Worm (Caenorhabditis elegans) whole organism, L3 larva: ENCODE data around the gene W05E10.5.

Source experiments
- R02D3.7 ChIP-seq: fragments of 150-350 bp; optimal IDR thresholded peaks from 2 replicates; lab custom pipeline; 2014; ENCODE audit warnings: missing biosample characterization, missing genetic modification characterization
- aly-2 ChIP-seq: fragments of 150-350 bp; optimal IDR thresholded peaks from 2 replicates; lab custom pipeline; 2014; ENCODE audit warnings: missing biosample characterization, missing genetic modification characterization
- ceh-28 ChIP-seq: fragments of 150-350 bp; optimal IDR thresholded peaks from 2 replicates; lab custom pipeline; 2014; ENCODE audit warnings: missing biosample characterization, missing genetic modification reagents, missing genetic modification characterization
- ceh-82 ChIP-seq: fragments of 150-350 bp; optimal IDR thresholded peaks from 2 replicates; lab custom pipeline; 2014; ENCODE audit warnings: missing biosample characterization, missing genetic modification characterization
- daf-12 ChIP-seq: fragments of 150-350 bp; optimal IDR thresholded peaks from 2 replicates; lab custom pipeline; 2014; ENCODE audit warnings: missing biosample characterization, missing genetic modification reagents, missing genetic modification characterization
- egl-5 ChIP-seq: fragments of 150-350 bp; optimal IDR thresholded peaks from 2 replicates; lab custom pipeline; 2017; ENCODE audit warnings: missing biosample characterization, missing genetic modification reagents, missing genetic modification characterization, inconsistent platforms
- elt-1 ChIP-seq: fragments of 150-350 bp; optimal IDR thresholded peaks from 2 replicates; lab custom pipeline; 2014; ENCODE audit warnings: missing biosample characterization, missing genetic modification characterization
- elt-2 ChIP-seq: sonication (generic microtip); optimal IDR thresholded peaks from 2 replicates; lab custom pipeline; 2016; ENCODE audit warnings: missing genetic modification reagents, mild to moderate bottlenecking, missing genetic modification characterization, missing compliant biosample characterization
- elt-3 ChIP-seq, 3 experiments: fragments of 150-350 bp in 1 of 3; sonication (generic microtip) in 2 of 3; optimal IDR thresholded peaks; 2 replicates in 2 of 3; 4 replicates in 1 of 3; lab custom pipeline; 2014 to 2017; ENCODE audit warnings: missing biosample characterization in 3 of 3, missing genetic modification characterization in 3 of 3
- eor-1 ChIP-seq, 2 experiments: fragments of 150-350 bp; optimal IDR thresholded peaks; 2 replicates each; lab custom pipeline; 2014 to 2018; ENCODE audit warnings: missing biosample characterization in 2 of 2, missing genetic modification characterization in 2 of 2
- fkh-10 ChIP-seq: sonication (generic microtip); optimal IDR thresholded peaks from 2 replicates; lab custom pipeline; 2017; ENCODE audit warnings: missing biosample characterization, missing genetic modification reagents, missing genetic modification characterization
- fkh-2 ChIP-seq: fragments of 150-350 bp; optimal IDR thresholded peaks from 2 replicates; lab custom pipeline; 2014; ENCODE audit warnings: missing biosample characterization, missing genetic modification reagents, missing genetic modification characterization
- fos-1 ChIP-seq: fragments of 150-350 bp; optimal IDR thresholded peaks from 2 replicates; lab custom pipeline; 2014; ENCODE audit warnings: missing biosample characterization, missing genetic modification characterization
- jun-1 ChIP-seq: fragments of 150-350 bp; optimal IDR thresholded peaks from 2 replicates; lab custom pipeline; 2014; ENCODE audit warnings: missing biosample characterization, missing genetic modification reagents, missing genetic modification characterization
- lin-15B ChIP-seq: fragments of 150-350 bp; optimal IDR thresholded peaks from 2 replicates; lab custom pipeline; 2014; ENCODE audit warnings: missing biosample characterization, missing genetic modification characterization
- mdl-1 ChIP-seq: fragments of 150-350 bp; optimal IDR thresholded peaks from 2 replicates; lab custom pipeline; 2014; ENCODE audit warnings: missing biosample characterization, missing genetic modification characterization
- nfya-1 ChIP-seq: sonication (generic microtip); optimal IDR thresholded peaks from 2 replicates; lab custom pipeline; 2017; ENCODE audit warnings: missing genetic modification characterization, mild to moderate bottlenecking, missing compliant biosample characterization, antibody characterized with exemption, moderate library complexity; ENCODE audit not compliant: insufficient read depth
- nhr-12 ChIP-seq: fragments of 150-350 bp; optimal IDR thresholded peaks from 2 replicates; lab custom pipeline; 2014; ENCODE audit warnings: missing biosample characterization, missing genetic modification characterization
- nhr-23 ChIP-seq: fragments of 150-350 bp; optimal IDR thresholded peaks from 2 replicates; lab custom pipeline; 2014; ENCODE audit warnings: missing biosample characterization, missing genetic modification reagents, missing genetic modification characterization
- nhr-25 ChIP-seq: sonication (generic microtip); optimal IDR thresholded peaks from 2 replicates; lab custom pipeline; 2017; ENCODE audit warnings: missing biosample characterization, missing genetic modification characterization
- nhr-28 ChIP-seq: fragments of 150-350 bp; optimal IDR thresholded peaks from 2 replicates; lab custom pipeline; 2014; ENCODE audit warnings: missing biosample characterization, missing genetic modification characterization
- nhr-43 ChIP-seq: sonication (generic microtip); optimal IDR thresholded peaks from 2 replicates; lab custom pipeline; 2016; ENCODE audit warnings: mild to moderate bottlenecking, missing genetic modification characterization, missing compliant biosample characterization; ENCODE audit not compliant: poor library complexity, severe bottlenecking
- nhr-67 ChIP-seq: fragments of 150-350 bp; optimal IDR thresholded peaks from 2 replicates; lab custom pipeline; 2014; ENCODE audit warnings: missing biosample characterization, missing genetic modification characterization
- nhr-77 ChIP-seq: fragments of 150-350 bp; optimal IDR thresholded peaks from 2 replicates; lab custom pipeline; 2014; ENCODE audit warnings: missing biosample characterization, missing genetic modification characterization
- pha-4 ChIP-seq: fragments of 150-350 bp; optimal IDR thresholded peaks from 2 replicates; lab custom pipeline; 2014; ENCODE audit warnings: missing biosample characterization, missing genetic modification reagents, missing genetic modification characterization
- pqm-1 ChIP-seq: fragments of 150-350 bp; optimal IDR thresholded peaks from 2 replicates; lab custom pipeline; 2017; ENCODE audit warnings: missing biosample characterization, missing genetic modification characterization, inconsistent platforms
- sea-2 ChIP-seq: fragments of 150-350 bp; sonication (generic microtip); optimal IDR thresholded peaks from 4 replicates; lab custom pipeline; 2014; ENCODE audit warnings: missing biosample characterization, missing genetic modification reagents, missing genetic modification characterization
- snpc-4 ChIP-seq: fragments of 150-350 bp; optimal IDR thresholded peaks from 2 replicates; lab custom pipeline; 2014; ENCODE audit warnings: missing biosample characterization, missing genetic modification characterization
- tbx-2 ChIP-seq: sonication (generic microtip); optimal IDR thresholded peaks from 2 replicates; lab custom pipeline; 2016; ENCODE audit warnings: mild to moderate bottlenecking, missing genetic modification characterization, missing compliant biosample characterization
- unc-39 ChIP-seq: sonication (generic microtip); optimal IDR thresholded peaks from 4 replicates; lab custom pipeline; 2017; ENCODE audit warnings: missing biosample characterization, missing genetic modification characterization
- unc-62 ChIP-seq: fragments of 150-350 bp; sonication (generic microtip); optimal IDR thresholded peaks from 4 replicates; lab custom pipeline; 2014; ENCODE audit warnings: missing biosample characterization, missing genetic modification reagents, missing genetic modification characterization
- ztf-11 ChIP-seq: fragments of 150-350 bp; optimal IDR thresholded peaks from 2 replicates; lab custom pipeline; 2014; ENCODE audit warnings: missing biosample characterization, missing genetic modification characterization

The W05E10.5 gene

ce11 chrV:11674594-11675579, 20.6 kb downstream of the W05E10.5 start:
- peak; percentile 1 for TF ChIP-seq jun-1 (tag; lab: Kevin White, UChicago)
- no peak for TF ChIP-seq fkh-2 (tag; lab: Kevin White, UChicago)
- no peak for TF ChIP-seq mdl-1 (tag; lab: Kevin White, UChicago)
- no peak for TF ChIP-seq nhr-77 (tag; lab: Kevin White, UChicago)
- TF ChIP-seq daf-12, result no peak
- peak; percentile 50 for TF ChIP-seq fkh-10
- no peak for TF ChIP-seq fos-1 (tag; lab: Kevin White, UChicago)
- TF ChIP-seq aly-2, result no peak
- TF ChIP-seq nhr-28 (tag; lab: Kevin White, UChicago), result no peak
- no peak for TF ChIP-seq ceh-82 (tag; lab: Kevin White, UChicago)
- peak; percentile 70 for TF ChIP-seq elt-2 (tag; lab: Kevin White, UChicago)
- TF ChIP-seq sea-2 (GFP tag; lab: Kevin White, UChicago), result no peak
- TF ChIP-seq nhr-23, result no peak
- TF ChIP-seq lin-15B (tag; lab: Kevin White, UChicago), result no peak
- TF ChIP-seq nhr-67 (tag; lab: Kevin White, UChicago), result no peak
- TF ChIP-seq unc-39 (tag; lab: Kevin White, UChicago), result no peak
- peak; percentile 2 for TF ChIP-seq nhr-25
- TF ChIP-seq pqm-1 (tag; lab: Kevin White, UChicago), result peak; percentile 50
- peak; percentile 84 for TF ChIP-seq pha-4 (tag; lab: Kevin White, UChicago)
- no peak for TF ChIP-seq unc-62

- no peak for TF ChIP-seq tbx-2 (tag; lab: Kevin White, UChicago)
- TF ChIP-seq nhr-23, result peak; percentile 23
- peak; percentile 1 for TF ChIP-seq pqm-1 (tag; lab: Kevin White, UChicago)
- peak; percentile 36 for TF ChIP-seq nhr-25
These were observed 21.6 kb downstream of the W05E10.5 start for ce11 chrV:11673746-11674365.

- no peak for TF ChIP-seq elt-1 (tag; lab: Kevin White, UChicago)
- TF ChIP-seq nhr-25, result no peak
- no peak for TF ChIP-seq unc-62
- TF ChIP-seq ceh-28 (tag; lab: Kevin White, UChicago), result peak; percentile 14
- TF ChIP-seq, all 47 proteins: peak for 1
These were observed 23.0 kb downstream of the W05E10.5 start, which contains the start of gene lgc-44 for ce11 chrV:11672497-11672896. TSS of gene lgc-44 (minus strand) at chrV:11672597.

- no peak for TF ChIP-seq eor-1 (tag; optimal IDR thresholded peaks at IDR 0.05; lab: Kevin White, UChicago)
- no peak for TF ChIP-seq elt-3 (tag; optimal IDR thresholded peaks at IDR 0.05; lab: Kevin White, UChicago)
- TF ChIP-seq unc-62, result no peak
- no peak for TF ChIP-seq snpc-4 (tag; lab: Kevin White, UChicago)
- TF ChIP-seq nhr-43 (tag; lab: Kevin White, UChicago), result no peak
- no peak for TF ChIP-seq ztf-11 (tag; lab: Kevin White, UChicago)
- no peak for TF ChIP-seq fos-1 (tag; lab: Kevin White, UChicago)
- TF ChIP-seq nhr-28 (tag; lab: Kevin White, UChicago), result no peak
- TF ChIP-seq nhr-12 (tag; lab: Kevin White, UChicago), result no peak
- no peak for TF ChIP-seq tbx-2 (tag; lab: Kevin White, UChicago)
- TF ChIP-seq egl-5 (tag; lab: Kevin White, UChicago), result no peak
- no peak for TF ChIP-seq R02D3.7
- no peak for TF ChIP-seq fkh-2 (tag; lab: Kevin White, UChicago)
- TF ChIP-seq aly-2, result no peak
These were observed 28.3 kb downstream of the W05E10.5 start, which contains the start of gene F46F3.3 for ce11 chrV:11667176-11667575. TSS of gene F46F3.3 (plus strand) at chrV:11667476.

ce11 chrV:11664875-11665384, 30.6 kb downstream of the W05E10.5 start, which contains the start of gene ceh-27:
TSS of gene ceh-27 (minus strand) at chrV:11665102.
- TF ChIP-seq ceh-28 (tag; lab: Kevin White, UChicago) (no peak), fkh-10 (peak; percentile 19), nfya-1 (peak; percentile 76)
